Fruit fly (Drosophila melanogaster): ENCODE data around the gene laf.

Gene laf

dm6 chr3R:4833636-4834035, 44.7 kb downstream of the laf start (continued):
- TF ChIP-seq CG30403 (GFP tag; optimal IDR thresholded peaks at IDR 0.05) (no peak), Nf-YB (GFP tag; optimal IDR thresholded peaks at IDR 0.05) (peak; percentile 81), Fer1 (GFP tag; optimal IDR thresholded peaks at IDR 0.05) (no peak), CG15601 (tag; optimal IDR thresholded peaks at IDR 0.05) (no peak), ci (GFP tag; IDR thresholded peaks at IDR 0.05) (no peak), trem (tag; optimal IDR thresholded peaks at IDR 0.05) (peak; percentile 99), nom (GFP tag; optimal IDR thresholded peaks at IDR 0.05) (no peak), Med (GFP tag) (no peak), Jarid2 (GFP tag; optimal IDR thresholded peaks at IDR 0.05) (peak; percentile 33), ato (GFP tag; IDR thresholded peaks at IDR 0.05; ENCODE audit: partially characterized antibody) (no peak), CG1603 (tag; optimal IDR thresholded peaks at IDR 0.05) (no peak)

dm6 chr3R:4831197-4831596, 47.1 kb downstream of the laf start, which contains the start of gene CG14659:
TSS of gene CG14659 (minus strand) at chr3R:4831297.
- TF ChIP-seq esg (GFP tag; conservative IDR thresholded peaks at IDR 0.05) (no peak), nau (GFP tag; optimal IDR thresholded peaks at IDR 0.05) (no peak), Mes4 (GFP tag; optimal IDR thresholded peaks at IDR 0.05) (no peak), luna (GFP tag; optimal IDR thresholded peaks at IDR 0.05) (no peak), CG10979 (tag; optimal IDR thresholded peaks at IDR 0.05) (no peak), z (GFP tag; IDR thresholded peaks at IDR 0.05) (no peak), chinmo (GFP tag; IDR thresholded peaks at IDR 0.05; ENCODE audit: partially characterized antibody) (no peak), eyg (GFP tag; optimal IDR thresholded peaks at IDR 0.05) (no peak), CG18599 (GFP tag; optimal IDR thresholded peaks at IDR 0.05) (no peak), HLH3B (GFP tag; IDR thresholded peaks at IDR 0.05) (no peak), CG2875 (GFP tag; optimal IDR thresholded peaks at IDR 0.05) (no peak)

- TF ChIP-seq CTCF (GFP tag; optimal IDR thresholded peaks at IDR 0.05) (peak; percentile 9), CG11696 (GFP tag; IDR thresholded peaks at IDR 0.05) (no peak), sens (GFP tag) (peak; percentile 14)
Observed at dm6 chr3R:4830413-4830812, 47.9 kb downstream of the laf start, which contains the start of gene CG14658. TSS of gene CG14658 (minus strand) at chr3R:4830513.

Measured in whole organism, embryonic.